Worm (Caenorhabditis elegans): ENCODE results near the gene tyr-6.
A peak's percentile ranks its signal among the peaks of the same experiment; 100 is the strongest.

tyr-6 gene

ce11 chrIV:6480221-6480620, at the start of gene tyr-6:
TSS of gene tyr-6 (plus strand) at chrIV:6480521.
- TF ChIP-seq ztf-11 (tag; optimal IDR thresholded peaks at IDR 0.05), result no peak
- TF ChIP-seq skn-1 (tag; optimal IDR thresholded peaks at IDR 0.05), result no peak
- TF ChIP-seq nhr-12 (tag; optimal IDR thresholded peaks at IDR 0.05), result no peak
- no peak for TF ChIP-seq mml-1 (tag; optimal IDR thresholded peaks at IDR 0.05)
- no peak for TF ChIP-seq ZK546.5 (tag; optimal IDR thresholded peaks at IDR 0.05)
- TF ChIP-seq fkh-2 (tag; optimal IDR thresholded peaks at IDR 0.05), result no peak
- TF ChIP-seq ceh-16 (tag; optimal IDR thresholded peaks at IDR 0.05), result no peak
- TF ChIP-seq tbx-2 (tag; optimal IDR thresholded peaks at IDR 0.05), result no peak
- TF ChIP-seq eor-1 (tag; optimal IDR thresholded peaks at IDR 0.05), result no peak
- no peak for TF ChIP-seq elt-2 (tag; optimal IDR thresholded peaks at IDR 0.05)
- no peak for TF ChIP-seq egl-5 (tag; optimal IDR thresholded peaks at IDR 0.05)
- TF ChIP-seq aly-2 (tag; optimal IDR thresholded peaks at IDR 0.05), result no peak
- no peak for TF ChIP-seq daf-12 (tag; optimal IDR thresholded peaks at IDR 0.05)
- TF ChIP-seq pha-4 (tag; optimal IDR thresholded peaks at IDR 0.05), result no peak
- no peak for TF ChIP-seq pqm-1 (tag; optimal IDR thresholded peaks at IDR 0.05)
- TF ChIP-seq jun-1 (tag; optimal IDR thresholded peaks at IDR 0.05), result no peak
- TF ChIP-seq ceh-82 (tag; optimal IDR thresholded peaks at IDR 0.05), result no peak

- TF ChIP-seq pha-4 (tag; optimal IDR thresholded peaks at IDR 0.05), result peak; percentile 73
- no peak for TF ChIP-seq zag-1 (tag; optimal IDR thresholded peaks at IDR 0.05)
- no peak for TF ChIP-seq nhr-76 (tag; optimal IDR thresholded peaks at IDR 0.05)
- no peak for TF ChIP-seq nhr-77 (tag; optimal IDR thresholded peaks at IDR 0.05)
- no peak for TF ChIP-seq nfya-1 (tag; optimal IDR thresholded peaks at IDR 0.05; ENCODE audit: insufficient read depth)
- no peak for TF ChIP-seq R02D3.7 (tag; optimal IDR thresholded peaks at IDR 0.05)
- TF ChIP-seq elt-3 (tag; optimal IDR thresholded peaks at IDR 0.05), result no peak
Observed at ce11 chrIV:6431582-6431981, 48.7 kb upstream of the tyr-6 start, which contains the start of gene acp-7. TSS of gene acp-7 (minus strand) at chrIV:6431682.

ce11 chrIV:6432375-6432774, 47.9 kb upstream of the tyr-6 start:
- TF ChIP-seq mml-1 (tag; optimal IDR thresholded peaks at IDR 0.05), result no peak
- TF ChIP-seq pqm-1 (tag; optimal IDR thresholded peaks at IDR 0.05), result peak; percentile 61
- no peak for TF ChIP-seq unc-39 (tag; optimal IDR thresholded peaks at IDR 0.05)
- TF ChIP-seq sea-2 (GFP tag; optimal IDR thresholded peaks at IDR 0.05), result no peak
- TF ChIP-seq nhr-67 (tag; optimal IDR thresholded peaks at IDR 0.05), result no peak
- no peak for TF ChIP-seq nhr-12 (tag; optimal IDR thresholded peaks at IDR 0.05)
- TF ChIP-seq nhr-77 (tag; optimal IDR thresholded peaks at IDR 0.05), result no peak
- TF ChIP-seq elt-2 (tag; optimal IDR thresholded peaks at IDR 0.05), result peak; percentile 73
- no peak for TF ChIP-seq tbx-2 (tag; optimal IDR thresholded peaks at IDR 0.05)
- no peak for TF ChIP-seq mdl-1 (tag; optimal IDR thresholded peaks at IDR 0.05)
- no peak for TF ChIP-seq ztf-4 (tag; optimal IDR thresholded peaks at IDR 0.05)
- TF ChIP-seq egl-27 (tag; optimal IDR thresholded peaks at IDR 0.05), result no peak
- TF ChIP-seq snpc-4 (tag; optimal IDR thresholded peaks at IDR 0.05), result peak; percentile 21
- TF ChIP-seq egl-5 (tag; optimal IDR thresholded peaks at IDR 0.05), result no peak
- TF ChIP-seq nhr-76 (tag; optimal IDR thresholded peaks at IDR 0.05), result no peak
- TF ChIP-seq ceh-28 (tag; optimal IDR thresholded peaks at IDR 0.05), result no peak
- TF ChIP-seq eor-1 (tag; optimal IDR thresholded peaks at IDR 0.05), result no peak
- TF ChIP-seq ZK546.5 (tag; optimal IDR thresholded peaks at IDR 0.05), result no peak
- TF ChIP-seq ceh-9 (tag; optimal IDR thresholded peaks at IDR 0.05), result no peak
- TF ChIP-seq nhr-28 (tag; optimal IDR thresholded peaks at IDR 0.05), result no peak
- TF ChIP-seq aly-2 (tag; optimal IDR thresholded peaks at IDR 0.05), result no peak

- TF ChIP-seq elt-2 (tag; optimal IDR thresholded peaks at IDR 0.05), result peak; percentile 79
- peak; percentile 85 for TF ChIP-seq pqm-1 (tag; optimal IDR thresholded peaks at IDR 0.05)
- no peak for TF ChIP-seq nhr-76 (tag; optimal IDR thresholded peaks at IDR 0.05)
- peak; percentile 36 for TF ChIP-seq pha-4 (tag; optimal IDR thresholded peaks at IDR 0.05)
Observed at ce11 chrIV:6433424-6433823, 46.9 kb upstream of the tyr-6 start.

- TF ChIP-seq pha-4 (tag; optimal IDR thresholded peaks at IDR 0.05) (peak; percentile 57), ceh-82 (tag; optimal IDR thresholded peaks at IDR 0.05) (no peak)
Observed at ce11 chrIV:6438051-6438450, 42.3 kb upstream of the tyr-6 start, which contains the start of gene dlc-5. TSS of gene dlc-5 (plus strand) at chrIV:6438204.

- no peak for TF ChIP-seq nhr-76 (tag; optimal IDR thresholded peaks at IDR 0.05)
- no peak for TF ChIP-seq snpc-4 (tag; optimal IDR thresholded peaks at IDR 0.05)
- TF ChIP-seq nhr-43 (tag; optimal IDR thresholded peaks at IDR 0.05; ENCODE audit: poor library complexity, severe bottlenecking), result no peak
Observed at ce11 chrIV:6441601-6442000, 38.7 kb upstream of the tyr-6 start, which contains the start of gene Y73B6BL.31. TSS of gene Y73B6BL.31 (plus strand) at chrIV:6441901.

All from whole organism, L3 larva.